Worm (Caenorhabditis elegans) whole organism, L3 larva: ENCODE measurements around the gene Y47D7A.2.

Experiments
- R02D3.7 ChIP-seq: fragments of 150-350 bp; optimal IDR thresholded peaks from 2 replicates; lab custom pipeline; 2014; ENCODE audit warnings: missing biosample characterization, missing genetic modification characterization
- aly-2 ChIP-seq: fragments of 150-350 bp; optimal IDR thresholded peaks from 2 replicates; lab custom pipeline; 2014; ENCODE audit warnings: missing biosample characterization, missing genetic modification characterization
- ceh-16 ChIP-seq: sonication (generic microtip); optimal IDR thresholded peaks from 2 replicates; lab custom pipeline; 2017; ENCODE audit warnings: missing biosample characterization, missing genetic modification characterization
- ceh-82 ChIP-seq: fragments of 150-350 bp; optimal IDR thresholded peaks from 2 replicates; lab custom pipeline; 2014; ENCODE audit warnings: missing biosample characterization, missing genetic modification characterization
- daf-12 ChIP-seq: fragments of 150-350 bp; optimal IDR thresholded peaks from 2 replicates; lab custom pipeline; 2014; ENCODE audit warnings: missing biosample characterization, missing genetic modification reagents, missing genetic modification characterization
- egl-27 ChIP-seq: sonication (generic microtip); optimal IDR thresholded peaks from 4 replicates; lab custom pipeline; 2017; ENCODE audit warnings: missing biosample characterization, missing genetic modification reagents, missing genetic modification characterization
- egl-5 ChIP-seq: fragments of 150-350 bp; optimal IDR thresholded peaks from 2 replicates; lab custom pipeline; 2017; ENCODE audit warnings: missing biosample characterization, missing genetic modification reagents, missing genetic modification characterization, inconsistent platforms
- elt-1 ChIP-seq: fragments of 150-350 bp; optimal IDR thresholded peaks from 2 replicates; lab custom pipeline; 2014; ENCODE audit warnings: missing biosample characterization, missing genetic modification characterization
- elt-3 ChIP-seq, 3 experiments: fragments of 150-350 bp in 1 of 3; sonication (generic microtip) in 2 of 3; optimal IDR thresholded peaks; 2 replicates in 2 of 3; 4 replicates in 1 of 3; lab custom pipeline; 2014 to 2017; ENCODE audit warnings: missing biosample characterization in 3 of 3, missing genetic modification characterization in 3 of 3
- eor-1 ChIP-seq, 2 experiments: fragments of 150-350 bp; optimal IDR thresholded peaks; 2 replicates each; lab custom pipeline; 2014 to 2018; ENCODE audit warnings: missing biosample characterization in 2 of 2, missing genetic modification characterization in 2 of 2
- fos-1 ChIP-seq: fragments of 150-350 bp; optimal IDR thresholded peaks from 2 replicates; lab custom pipeline; 2014; ENCODE audit warnings: missing biosample characterization, missing genetic modification characterization
- hmg-11 ChIP-seq: sonication (generic microtip); optimal IDR thresholded peaks from 2 replicates; lab custom pipeline; 2016; ENCODE audit warnings: missing genetic modification characterization, missing compliant biosample characterization
- jun-1 ChIP-seq: fragments of 150-350 bp; optimal IDR thresholded peaks from 2 replicates; lab custom pipeline; 2014; ENCODE audit warnings: missing biosample characterization, missing genetic modification reagents, missing genetic modification characterization
- lin-15B ChIP-seq: fragments of 150-350 bp; optimal IDR thresholded peaks from 2 replicates; lab custom pipeline; 2014; ENCODE audit warnings: missing biosample characterization, missing genetic modification characterization
- lin-39 ChIP-seq: fragments of 150-350 bp; optimal IDR thresholded peaks from 2 replicates; lab custom pipeline; 2018; ENCODE audit warnings: missing biosample characterization, missing genetic modification reagents, missing genetic modification characterization
- lsy-12 ChIP-seq: sonication (generic microtip); optimal IDR thresholded peaks from 2 replicates; lab custom pipeline; 2016; ENCODE audit warnings: mild to moderate bottlenecking, missing genetic modification characterization, missing compliant biosample characterization
- mdl-1 ChIP-seq: fragments of 150-350 bp; optimal IDR thresholded peaks from 2 replicates; lab custom pipeline; 2014; ENCODE audit warnings: missing biosample characterization, missing genetic modification characterization
- mml-1 ChIP-seq: fragments of 150-350 bp; sonication (generic microtip); optimal IDR thresholded peaks from 3 replicates; lab custom pipeline; 2014; ENCODE audit warnings: missing biosample characterization, missing genetic modification characterization
- nfya-1 ChIP-seq: sonication (generic microtip); optimal IDR thresholded peaks from 2 replicates; lab custom pipeline; 2017; ENCODE audit warnings: missing genetic modification characterization, mild to moderate bottlenecking, missing compliant biosample characterization, antibody characterized with exemption, moderate library complexity; ENCODE audit not compliant: insufficient read depth
- nhr-11 ChIP-seq: fragments of 150-350 bp; optimal IDR thresholded peaks from 2 replicates; lab custom pipeline; 2014; ENCODE audit warnings: missing biosample characterization, missing genetic modification characterization
- nhr-23 ChIP-seq: fragments of 150-350 bp; optimal IDR thresholded peaks from 2 replicates; lab custom pipeline; 2014; ENCODE audit warnings: missing biosample characterization, missing genetic modification reagents, missing genetic modification characterization
- nhr-237 ChIP-seq: fragments of 150-350 bp; optimal IDR thresholded peaks from 2 replicates; lab custom pipeline; 2014; ENCODE audit warnings: missing biosample characterization, missing genetic modification characterization
- nhr-25 ChIP-seq: sonication (generic microtip); optimal IDR thresholded peaks from 2 replicates; lab custom pipeline; 2017; ENCODE audit warnings: missing biosample characterization, missing genetic modification characterization
- nhr-28 ChIP-seq: fragments of 150-350 bp; optimal IDR thresholded peaks from 2 replicates; lab custom pipeline; 2014; ENCODE audit warnings: missing biosample characterization, missing genetic modification characterization
- nhr-43 ChIP-seq: sonication (generic microtip); optimal IDR thresholded peaks from 2 replicates; lab custom pipeline; 2016; ENCODE audit warnings: mild to moderate bottlenecking, missing genetic modification characterization, missing compliant biosample characterization; ENCODE audit not compliant: poor library complexity, severe bottlenecking
- nhr-67 ChIP-seq: fragments of 150-350 bp; optimal IDR thresholded peaks from 2 replicates; lab custom pipeline; 2014; ENCODE audit warnings: missing biosample characterization, missing genetic modification characterization
- nhr-76 ChIP-seq: fragments of 150-350 bp; sonication (generic microtip); optimal IDR thresholded peaks from 5 replicates; lab custom pipeline; 2014; ENCODE audit warnings: missing biosample characterization, missing genetic modification characterization
- nhr-77 ChIP-seq: fragments of 150-350 bp; optimal IDR thresholded peaks from 2 replicates; lab custom pipeline; 2014; ENCODE audit warnings: missing biosample characterization, missing genetic modification characterization
- pha-4 ChIP-seq: fragments of 150-350 bp; optimal IDR thresholded peaks from 2 replicates; lab custom pipeline; 2014; ENCODE audit warnings: missing biosample characterization, missing genetic modification reagents, missing genetic modification characterization
- pqm-1 ChIP-seq: fragments of 150-350 bp; optimal IDR thresholded peaks from 2 replicates; lab custom pipeline; 2017; ENCODE audit warnings: missing biosample characterization, missing genetic modification characterization, inconsistent platforms
- sea-2 ChIP-seq: fragments of 150-350 bp; sonication (generic microtip); optimal IDR thresholded peaks from 4 replicates; lab custom pipeline; 2014; ENCODE audit warnings: missing biosample characterization, missing genetic modification reagents, missing genetic modification characterization
- snpc-4 ChIP-seq: fragments of 150-350 bp; optimal IDR thresholded peaks from 2 replicates; lab custom pipeline; 2014; ENCODE audit warnings: missing biosample characterization, missing genetic modification characterization
- unc-39 ChIP-seq: sonication (generic microtip); optimal IDR thresholded peaks from 4 replicates; lab custom pipeline; 2017; ENCODE audit warnings: missing biosample characterization, missing genetic modification characterization
- zag-1 ChIP-seq: fragments of 150-350 bp; optimal IDR thresholded peaks from 2 replicates; lab custom pipeline; 2014; ENCODE audit warnings: missing biosample characterization, missing genetic modification characterization
- ztf-11 ChIP-seq: fragments of 150-350 bp; optimal IDR thresholded peaks from 2 replicates; lab custom pipeline; 2014; ENCODE audit warnings: missing biosample characterization, missing genetic modification characterization

Y47D7A.2 gene

ce11 chrV:4396257-4396656 is 23.8 kb upstream of the Y47D7A.2 start, which contains the start of gene F13A2.3:
Gene F13A2.3, minus strand, starts transcription at chrV:4396357.
- TF ChIP-seq mdl-1 (tag; lab: Kevin White, UChicago): no peak
- no peak for TF ChIP-seq mml-1 (tag; lab: Kevin White, UChicago)
- TF ChIP-seq nhr-76 (tag; lab: Kevin White, UChicago): no peak
- TF ChIP-seq jun-1 (tag; lab: Kevin White, UChicago): no peak
- no peak for TF ChIP-seq nhr-67 (tag; lab: Kevin White, UChicago)

- TF ChIP-seq nhr-237 (tag; lab: Kevin White, UChicago) (no peak), nhr-23 (tag; lab: Kevin White, UChicago) (no peak), lin-15B (tag; lab: Kevin White, UChicago) (no peak), daf-12 (tag; lab: Kevin White, UChicago) (no peak), aly-2 (tag; lab: Kevin White, UChicago) (no peak), sea-2 (no peak), fos-1 (tag; lab: Kevin White, UChicago) (no peak)
Observed at ce11 chrV:4398127-4398526, 21.9 kb upstream of the Y47D7A.2 start.

ce11 chrV:4398884-4399283 is 21.2 kb upstream of the Y47D7A.2 start:
- TF ChIP-seq nhr-77 (tag; lab: Kevin White, UChicago) (no peak), R02D3.7 (tag; lab: Kevin White, UChicago) (no peak), pqm-1 (tag; lab: Kevin White, UChicago) (no peak), nhr-67 (tag; lab: Kevin White, UChicago) (no peak), ceh-16 (tag; lab: Kevin White, UChicago) (no peak), sea-2 (no peak), hmg-11 (tag; lab: Kevin White, UChicago) (no peak), jun-1 (tag; lab: Kevin White, UChicago) (no peak), nhr-25 (no peak)

DNA sequence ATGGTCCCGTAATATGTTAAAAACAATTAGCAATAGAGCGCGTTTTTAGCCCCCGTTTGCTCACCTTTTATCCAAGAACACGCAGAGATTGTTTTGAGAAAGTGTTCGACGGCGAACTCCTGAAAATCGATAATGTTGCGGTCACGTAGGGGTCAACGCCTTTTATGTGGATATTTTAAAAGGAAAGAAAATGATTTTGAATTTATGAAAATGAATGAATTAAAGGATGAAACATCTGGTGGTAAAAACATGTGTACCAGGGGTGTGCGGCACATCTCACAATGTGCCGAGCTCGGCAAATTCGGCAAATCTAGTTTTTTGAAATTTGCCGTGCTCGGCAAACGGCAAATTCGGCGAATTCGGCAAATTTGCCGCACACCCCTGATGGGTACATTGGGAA is 20.0 kb upstream of the Y47D7A.2 start, which contains the start of gene F13A2.4:
TSS of gene F13A2.4 (minus strand) at position 101 of the 400 bp plus-strand sequence.
- TF ChIP-seq ceh-16 (tag; lab: Kevin White, UChicago): no peak
- TF ChIP-seq aly-2 (tag; lab: Kevin White, UChicago): no peak
- TF ChIP-seq elt-1 (tag; lab: Kevin White, UChicago): no peak
- no peak for TF ChIP-seq nhr-11 (tag; lab: Kevin White, UChicago)
- TF ChIP-seq jun-1 (tag; lab: Kevin White, UChicago): no peak
- TF ChIP-seq nhr-76 (tag; lab: Kevin White, UChicago): no peak
- TF ChIP-seq egl-5: no peak
- no peak for TF ChIP-seq nfya-1 (tag; lab: Kevin White, UChicago)
- TF ChIP-seq egl-27: no peak
- no peak for TF ChIP-seq nhr-28
- no peak for TF ChIP-seq nhr-43 (tag; lab: Kevin White, UChicago)
- no peak for TF ChIP-seq nhr-67 (tag; lab: Kevin White, UChicago)
- no peak for TF ChIP-seq ceh-82 (tag; lab: Kevin White, UChicago)

DNA sequence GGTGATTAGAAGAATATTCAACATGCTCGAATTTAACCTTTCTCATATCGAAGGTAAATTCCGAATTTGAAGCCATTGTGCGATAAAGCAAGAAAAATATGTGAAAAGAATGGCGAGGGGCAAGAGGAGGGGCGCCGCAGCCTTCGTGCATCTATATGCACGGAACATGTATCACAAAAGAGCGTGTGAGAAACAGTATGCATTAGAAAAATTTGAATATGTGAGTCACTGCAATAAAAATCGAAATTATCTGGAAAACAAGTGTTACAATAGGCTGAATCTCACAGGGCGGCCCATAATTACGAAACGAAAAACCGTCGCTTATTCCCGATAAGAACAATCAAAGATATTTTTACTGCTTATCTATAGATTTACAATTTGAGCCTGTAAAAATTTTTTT is 18.2 kb upstream of the Y47D7A.2 start, which contains the start of gene F13A2.5:
TSS of gene F13A2.5 (minus strand) at position 101 of the 400 bp plus-strand sequence.
- TF ChIP-seq ztf-11 (tag; lab: Kevin White, UChicago): no peak
- no peak for TF ChIP-seq lin-15B (tag; lab: Kevin White, UChicago)
- no peak for TF ChIP-seq elt-3 (tag; optimal IDR thresholded peaks at IDR 0.05; lab: Kevin White, UChicago)
- TF ChIP-seq nhr-28: no peak
- TF ChIP-seq lin-39: no peak
- TF ChIP-seq mdl-1 (tag; lab: Kevin White, UChicago): no peak
- TF ChIP-seq nhr-237 (tag; lab: Kevin White, UChicago): no peak
- no peak for TF ChIP-seq sea-2

DNA sequence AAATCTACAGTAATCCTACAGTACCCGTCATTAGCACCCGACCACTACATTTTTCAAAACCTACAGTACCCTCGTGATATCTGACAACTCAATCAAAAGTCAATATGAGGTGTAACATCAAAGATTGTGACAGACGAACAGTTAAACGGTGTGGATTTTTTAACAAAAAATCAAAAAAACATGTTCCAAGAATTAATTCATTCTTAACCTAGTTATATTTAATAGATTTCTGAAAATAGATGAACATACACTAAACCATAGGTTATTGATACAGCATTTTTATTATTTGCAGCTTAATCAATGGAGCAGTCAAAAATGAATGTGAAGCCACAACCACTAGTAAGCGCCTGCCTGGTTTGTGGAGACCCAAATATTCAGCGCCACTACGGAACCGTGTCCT is 12.6 kb upstream of the Y47D7A.2 start, which contains the start of gene nhr-118:
TSS of gene nhr-118 (plus strand) at position 301 of the 400 bp plus-strand sequence.
- no peak for TF ChIP-seq mml-1 (tag; lab: Kevin White, UChicago)
- no peak for TF ChIP-seq daf-12 (tag; lab: Kevin White, UChicago)
- no peak for TF ChIP-seq pha-4 (tag; lab: Kevin White, UChicago)
- no peak for TF ChIP-seq nhr-43 (tag; lab: Kevin White, UChicago)
- no peak for TF ChIP-seq lsy-12
- TF ChIP-seq nhr-23 (tag; lab: Kevin White, UChicago): no peak
- no peak for TF ChIP-seq snpc-4
- TF ChIP-seq hmg-11 (tag; lab: Kevin White, UChicago): no peak
- TF ChIP-seq nhr-76 (tag; lab: Kevin White, UChicago): no peak
- no peak for TF ChIP-seq nhr-237 (tag; lab: Kevin White, UChicago)
- TF ChIP-seq unc-39 (tag; lab: Kevin White, UChicago): no peak
- no peak for TF ChIP-seq mdl-1 (tag; lab: Kevin White, UChicago)
- TF ChIP-seq zag-1: no peak
- no peak for TF ChIP-seq nhr-28
- TF ChIP-seq eor-1 (tag; optimal IDR thresholded peaks at IDR 0.05; lab: Kevin White, UChicago): no peak
- TF ChIP-seq nhr-77 (tag; lab: Kevin White, UChicago): no peak
